Worm (Caenorhabditis elegans): ENCODE results near the gene atat-2.

Gene atat-2

DNA sequence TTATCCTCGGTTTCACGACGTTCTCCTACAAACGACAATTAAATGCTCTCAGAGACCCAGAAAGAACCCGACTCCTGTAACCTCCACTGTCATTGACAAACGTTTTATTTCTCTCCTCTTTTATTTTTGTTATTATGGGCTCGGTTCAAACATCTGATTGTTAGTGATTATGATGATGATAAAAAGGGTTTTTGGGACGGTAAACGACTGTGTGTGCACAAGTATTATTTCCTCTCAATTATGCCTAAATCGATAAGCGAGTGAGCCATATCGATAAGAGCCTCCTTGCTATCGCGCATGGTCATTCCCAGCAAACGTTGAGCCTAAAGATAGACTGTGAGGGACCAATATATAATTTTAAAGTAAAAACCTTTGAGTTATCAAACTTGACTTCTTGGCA is 17.1 kb upstream of the atat-2 start:
- peak; percentile 6 for TF ChIP-seq pqm-1 (tag; optimal IDR thresholded peaks at IDR 0.05)
- no peak for TF ChIP-seq ceh-44 (GFP tag; IDR thresholded peaks at IDR 0.05)
- no peak for TF ChIP-seq tag-97 (GFP tag; IDR thresholded peaks at IDR 0.05)
- 0 out of 2 replicates have a peak, but pooled peaks have one; percentile 26 for TF ChIP-seq php-3 (GFP tag; IDR thresholded peaks at IDR 0.05)
- no peak for TF ChIP-seq daf-12 (tag; optimal IDR thresholded peaks at IDR 0.05)
- no peak for TF ChIP-seq daf-16 (GFP tag; optimal IDR thresholded peaks at IDR 0.05)
- peak; percentile 55 for TF ChIP-seq daf-16 (tag; optimal IDR thresholded peaks at IDR 0.05)
- no peak for TF ChIP-seq madf-5 (GFP tag; IDR thresholded peaks at IDR 0.05)
- no peak for TF ChIP-seq dmd-8 (GFP tag; IDR thresholded peaks at IDR 0.05)
- peak; percentile 24 for TF ChIP-seq dve-1 (tag; optimal IDR thresholded peaks at IDR 0.05; ENCODE audit: insufficient read depth)
- no peak for TF ChIP-seq set-16 (GFP tag; IDR thresholded peaks at IDR 0.05)
- TF ChIP-seq mdl-1 (tag; optimal IDR thresholded peaks at IDR 0.05) = no peak

DNA sequence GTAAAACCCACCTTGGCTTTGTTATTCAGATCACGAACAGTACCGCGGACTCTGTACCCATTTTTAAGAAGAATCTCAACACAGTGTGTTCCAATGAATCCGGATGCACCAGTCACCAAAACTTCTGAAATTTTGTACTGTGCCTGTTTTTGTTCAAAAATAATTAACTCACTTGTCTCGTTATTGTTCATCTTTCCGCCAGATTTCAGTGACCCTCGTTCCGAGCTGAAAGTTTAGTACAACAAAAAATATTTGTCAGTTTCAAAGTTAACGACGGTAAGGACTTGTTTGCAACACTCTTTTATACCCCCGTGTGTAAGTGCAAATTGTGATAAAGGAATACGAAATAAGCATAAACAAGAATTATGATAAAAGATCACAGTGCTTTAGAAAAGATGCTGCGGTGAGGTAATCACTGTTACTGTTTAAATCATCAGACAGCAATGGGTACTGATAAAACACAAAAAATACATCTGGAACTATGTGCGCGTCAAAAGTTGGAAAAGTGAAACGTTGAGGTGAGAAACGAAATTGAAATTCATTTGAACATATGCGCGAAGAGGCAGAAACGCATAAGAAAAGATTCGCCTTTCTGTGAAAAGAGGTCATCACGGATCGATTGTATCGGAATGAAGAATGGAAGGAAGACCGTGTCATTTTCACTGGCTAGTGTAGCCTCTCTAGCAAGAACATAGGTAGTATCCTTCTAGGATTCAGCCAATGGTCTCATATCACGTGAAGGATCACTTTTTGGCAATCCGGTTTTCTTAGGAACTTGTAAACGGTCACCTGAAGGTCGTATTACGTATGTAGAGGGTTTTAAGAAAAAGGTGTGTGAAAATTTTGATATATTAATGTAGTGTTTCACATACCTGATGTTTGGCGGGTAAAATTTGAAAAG is 14.1 kb upstream of the atat-2 start, which contains the start of gene F13D11.4:
F13D11.4 (minus strand) TSS at position 225 of the 901 bp plus-strand sequence.
- TF ChIP-seq mdl-1 (tag; optimal IDR thresholded peaks at IDR 0.05) (peak in 1 of 2 experiments; percentile 10), nhr-28 (tag; optimal IDR thresholded peaks at IDR 0.05) (peak; percentile 49), unc-62 (GFP tag; optimal IDR thresholded peaks at IDR 0.05 in 1 of 2) (peak in 1 of 2 experiments; percentile 80), unc-62 (tag; optimal IDR thresholded peaks at IDR 0.05) (no peak), lin-39 (tag; optimal IDR thresholded peaks at IDR 0.05) (no peak), hlh-30 (tag; optimal IDR thresholded peaks at IDR 0.05; ENCODE audit: insufficient read depth) (no peak), mdt-29 (GFP tag; IDR thresholded peaks at IDR 0.05) (no peak), hlh-11 (tag; optimal IDR thresholded peaks at IDR 0.05) (peak; percentile 50), mxl-3 (GFP tag; optimal IDR thresholded peaks at IDR 0.05) (peak; percentile 22), F44E2.7 (GFP tag; IDR thresholded peaks at IDR 0.05) (no peak), daf-16 (GFP tag; optimal IDR thresholded peaks at IDR 0.05) (no peak), daf-16 (tag; optimal IDR thresholded peaks at IDR 0.05) (peak; percentile 95)

DNA sequence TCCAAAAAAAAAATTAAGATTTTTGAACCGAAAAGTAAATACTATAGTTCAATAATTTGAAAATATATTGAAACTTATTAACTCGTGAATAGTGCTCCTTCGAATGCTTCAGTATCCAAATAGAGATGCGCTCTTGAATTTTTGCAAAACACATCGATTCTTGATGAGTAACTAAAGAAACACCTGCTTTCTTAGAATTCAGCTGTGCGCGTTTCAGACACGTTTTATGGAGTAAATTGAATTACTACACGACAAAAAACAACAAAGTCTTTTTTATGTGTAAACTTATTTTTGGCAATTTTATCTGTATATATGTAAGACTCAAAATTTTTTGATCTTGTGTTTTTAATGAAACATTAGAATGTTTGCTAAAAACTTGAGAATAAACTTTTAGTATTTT is 12.4 kb upstream of the atat-2 start:
- TF ChIP-seq tra-1 (GFP tag; IDR thresholded peaks at IDR 0.05) (no peak), T26A8.4 (GFP tag; IDR thresholded peaks at IDR 0.05) (no peak), arid-1 (GFP tag; conservative IDR thresholded peaks at IDR 0.05) (no peak), nhr-76 (tag; optimal IDR thresholded peaks at IDR 0.05) (no peak), Y105C5A.15 (GFP tag; IDR thresholded peaks at IDR 0.05) (no peak), unc-130 (GFP tag; optimal IDR thresholded peaks at IDR 0.05) (no peak)

DNA sequence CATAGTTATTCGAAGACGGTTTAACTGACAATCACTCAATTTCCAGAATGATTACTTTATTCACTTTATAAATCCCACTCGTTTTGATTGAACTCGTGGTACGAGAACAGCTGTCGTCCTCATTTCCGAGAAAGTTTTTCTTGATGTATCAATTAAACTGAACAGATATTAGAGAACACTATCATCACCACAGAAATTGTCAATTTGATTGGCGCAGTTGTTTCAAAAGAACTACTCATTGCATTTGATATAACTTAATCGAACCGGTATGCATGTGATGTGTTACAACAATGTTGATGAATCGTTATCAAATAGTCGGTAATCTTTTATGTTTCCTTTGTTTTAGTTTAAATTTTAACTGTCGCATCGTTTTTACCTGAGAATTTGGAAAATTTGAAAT is 11.9 kb upstream of the atat-2 start:
- TF ChIP-seq daf-16 (GFP tag; optimal IDR thresholded peaks at IDR 0.05) (peak in 1 of 2 experiments; percentile 58), daf-16 (tag; optimal IDR thresholded peaks at IDR 0.05) (no peak), mxl-3 (GFP tag; optimal IDR thresholded peaks at IDR 0.05) (peak; percentile 27), ces-1 (GFP tag; optimal IDR thresholded peaks at IDR 0.05) (no peak), sdz-12 (GFP tag; optimal IDR thresholded peaks at IDR 0.05) (no peak), nhr-25 (tag; optimal IDR thresholded peaks at IDR 0.05; ENCODE audit: borderline replicate concordance, insufficient read depth) (no peak), madf-5 (GFP tag; IDR thresholded peaks at IDR 0.05) (no peak), nhr-42 (GFP tag; IDR thresholded peaks at IDR 0.05) (no peak), lin-29 (GFP tag; IDR thresholded peaks at IDR 0.05) (no peak), dmd-6 (GFP tag; IDR thresholded peaks at IDR 0.05) (peak; percentile 31; the same call in 1 of the 2 replicates), ceh-82 (tag; optimal IDR thresholded peaks at IDR 0.05) (no peak), lin-38 (GFP tag; IDR thresholded peaks at IDR 0.05) (no peak), mdl-1 (tag; optimal IDR thresholded peaks at IDR 0.05) (peak in 1 of 2 experiments; percentile 12), F10B5.3 (tag; optimal IDR thresholded peaks at IDR 0.05) (no peak), zip-2 (tag; optimal IDR thresholded peaks at IDR 0.05) (no peak), Y75B8A.6 (GFP tag; IDR thresholded peaks at IDR 0.05) (no peak), nhr-28 (tag; optimal IDR thresholded peaks at IDR 0.05) (peak; percentile 51), nhr-11 (tag; optimal IDR thresholded peaks at IDR 0.05) (peak; percentile 63), aly-2 (tag; optimal IDR thresholded peaks at IDR 0.05) (no peak), set-16 (GFP tag; IDR thresholded peaks at IDR 0.05) (no peak), nhr-237 (tag; optimal IDR thresholded peaks at IDR 0.05) (no peak), daf-8 (GFP tag; IDR thresholded peaks at IDR 0.05) (no peak), pqm-1 (tag; optimal IDR thresholded peaks at IDR 0.05) (no peak), ztf-11 (tag; optimal IDR thresholded peaks at IDR 0.05) (no peak), lim-7 (GFP tag; IDR thresholded peaks at IDR 0.05) (no peak)
